Worm (Caenorhabditis elegans): Measurements from ENCODE around the gene faxc-2.

faxc-2 gene

DNA sequence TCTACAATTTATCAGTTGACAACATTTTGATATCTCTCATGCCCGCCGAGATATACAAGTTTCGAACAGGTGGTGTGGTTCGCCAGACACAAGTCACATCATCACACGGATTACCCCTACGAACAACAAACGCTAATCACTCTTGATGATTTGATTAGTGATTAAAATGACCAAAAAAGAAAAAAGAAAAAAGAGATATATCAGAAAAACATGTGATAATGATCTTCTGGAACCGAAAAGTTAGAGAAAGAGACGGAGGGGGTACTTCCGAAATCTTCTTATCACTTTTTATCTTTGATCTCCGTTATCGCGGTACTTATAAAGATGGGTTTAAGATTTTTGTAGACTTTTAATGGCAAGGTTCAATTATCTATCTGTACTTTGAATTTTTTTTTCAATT is 16.2 kb upstream of the faxc-2 start:
- no peak for TF ChIP-seq unc-55 (GFP tag; optimal IDR thresholded peaks at IDR 0.05)
- no peak for TF ChIP-seq Y55F3AM.14 (GFP tag; optimal IDR thresholded peaks at IDR 0.05)
- TF ChIP-seq mdl-1 (tag; optimal IDR thresholded peaks at IDR 0.05) = no peak
- TF ChIP-seq sma-9 (GFP tag; optimal IDR thresholded peaks at IDR 0.05) = peak; percentile 90
- no peak for TF ChIP-seq sma-9 (tag; optimal IDR thresholded peaks at IDR 0.05)
- peak; percentile 20 for TF ChIP-seq C34F6.9 (tag; optimal IDR thresholded peaks at IDR 0.05)
- TF ChIP-seq ztf-1 (GFP tag; conservative IDR thresholded peaks at IDR 0.05) = no peak
- peak; percentile 21 for TF ChIP-seq elt-1 (tag; optimal IDR thresholded peaks at IDR 0.05)
- no peak for TF ChIP-seq aly-2 (tag; optimal IDR thresholded peaks at IDR 0.05)
- TF ChIP-seq nhr-12 (tag; optimal IDR thresholded peaks at IDR 0.05) = no peak
- TF ChIP-seq sma-3 (GFP tag; optimal IDR thresholded peaks at IDR 0.05) = peak; percentile 62
- no peak for TF ChIP-seq ceh-82 (tag; optimal IDR thresholded peaks at IDR 0.05)
- peak in 1 of 2 experiments; percentile 40 for TF ChIP-seq lsy-2 (tag; optimal IDR thresholded peaks at IDR 0.05)
- peak; percentile 78 for TF ChIP-seq nhr-21 (tag; optimal IDR thresholded peaks at IDR 0.05)
- TF ChIP-seq fos-1 (tag; optimal IDR thresholded peaks at IDR 0.05) = peak; percentile 4
- TF ChIP-seq blmp-1 (tag; optimal IDR thresholded peaks at IDR 0.05; ENCODE audit: insufficient read depth) = peak; percentile 37

ce11 chrII:13293502-13293901 is 15.6 kb upstream of the faxc-2 start:
- TF ChIP-seq aly-2 (tag; optimal IDR thresholded peaks at IDR 0.05) = no peak
- TF ChIP-seq ceh-16 (tag; optimal IDR thresholded peaks at IDR 0.05) = peak; percentile 30
- no peak for TF ChIP-seq nhr-25 (tag; optimal IDR thresholded peaks at IDR 0.05)
- TF ChIP-seq elt-1 (tag; optimal IDR thresholded peaks at IDR 0.05) = peak; percentile 68
- no peak for TF ChIP-seq R02D3.7 (tag; optimal IDR thresholded peaks at IDR 0.05)
- peak; percentile 41 for TF ChIP-seq sma-9 (GFP tag; optimal IDR thresholded peaks at IDR 0.05)
- TF ChIP-seq sma-9 (tag; optimal IDR thresholded peaks at IDR 0.05) = no peak

ce11 chrII:13297283-13297682 is 11.8 kb upstream of the faxc-2 start:
- TF ChIP-seq peb-1 (tag; optimal IDR thresholded peaks at IDR 0.05) = no peak
- peak; percentile 7 for TF ChIP-seq nhr-21 (tag; optimal IDR thresholded peaks at IDR 0.05)

DNA sequence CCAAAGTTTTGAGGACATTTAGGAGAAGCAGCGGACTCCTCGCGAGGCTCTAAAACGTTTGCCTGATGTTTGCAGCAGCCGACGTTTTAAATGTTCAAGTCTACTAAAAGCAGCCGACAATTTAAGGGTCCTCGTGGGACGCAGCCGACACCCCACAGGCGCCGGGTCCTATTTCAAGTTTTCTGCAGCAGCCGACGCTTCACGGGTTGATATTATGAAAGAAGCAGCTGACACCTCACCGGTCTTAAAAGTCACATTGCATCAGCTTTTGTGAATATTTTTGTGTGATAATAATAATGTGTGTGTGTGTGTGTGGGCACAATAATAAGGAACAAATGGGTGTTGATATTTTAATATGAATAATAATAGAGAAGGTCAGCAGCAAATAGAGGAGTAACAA is 11.2 kb upstream of the faxc-2 start:
- TF ChIP-seq sem-4 (tag; optimal IDR thresholded peaks at IDR 0.05) = no peak
- TF ChIP-seq unc-62 (GFP tag; optimal IDR thresholded peaks at IDR 0.05) = no peak
- TF ChIP-seq gmeb-1 (tag; optimal IDR thresholded peaks at IDR 0.05) = no peak
- TF ChIP-seq nhr-12 (tag; optimal IDR thresholded peaks at IDR 0.05) = no peak
- TF ChIP-seq crh-2 (tag; optimal IDR thresholded peaks at IDR 0.05) = no peak
- TF ChIP-seq F13H6.1 (tag; optimal IDR thresholded peaks at IDR 0.05) = no peak
- TF ChIP-seq mdl-1 (tag; optimal IDR thresholded peaks at IDR 0.05) = no peak

ce11 chrII:13298534-13298933 is 10.6 kb upstream of the faxc-2 start:
- no peak for TF ChIP-seq egl-27 (tag; optimal IDR thresholded peaks at IDR 0.05)
- peak; percentile 36 for TF ChIP-seq sma-3 (GFP tag; optimal IDR thresholded peaks at IDR 0.05)
- TF ChIP-seq ztf-4 (tag; optimal IDR thresholded peaks at IDR 0.05) = no peak
- TF ChIP-seq mbf-1 (tag; optimal IDR thresholded peaks at IDR 0.05) = no peak
- TF ChIP-seq ama-1 (optimal IDR thresholded peaks at IDR 0.05) = no peak
- TF ChIP-seq skn-1 (tag; optimal IDR thresholded peaks at IDR 0.05) = peak; percentile 25
- no peak for TF ChIP-seq lin-11 (tag; optimal IDR thresholded peaks at IDR 0.05)
- peak; percentile 55 for TF ChIP-seq gmeb-1 (tag; optimal IDR thresholded peaks at IDR 0.05)
- TF ChIP-seq F13H6.1 (tag; optimal IDR thresholded peaks at IDR 0.05) = peak; percentile 27
- no peak for TF ChIP-seq C34F6.9 (tag; optimal IDR thresholded peaks at IDR 0.05)
- TF ChIP-seq crh-2 (tag; optimal IDR thresholded peaks at IDR 0.05) = peak; percentile 82
- TF ChIP-seq mdl-1 (tag; optimal IDR thresholded peaks at IDR 0.05) = peak in 1 of 2 experiments; percentile 58
- TF ChIP-seq zag-1 (tag; optimal IDR thresholded peaks at IDR 0.05) = no peak
- no peak for TF ChIP-seq nhr-21 (tag; optimal IDR thresholded peaks at IDR 0.05)
- TF ChIP-seq nhr-237 (tag; optimal IDR thresholded peaks at IDR 0.05) = no peak
- peak; percentile 58 for TF ChIP-seq fos-1 (tag; optimal IDR thresholded peaks at IDR 0.05)
- no peak for TF ChIP-seq nhr-12 (tag; optimal IDR thresholded peaks at IDR 0.05)
- TF ChIP-seq aly-2 (tag; optimal IDR thresholded peaks at IDR 0.05) = no peak
- TF ChIP-seq sma-9 (GFP tag; optimal IDR thresholded peaks at IDR 0.05) = peak; percentile 77
- no peak for TF ChIP-seq sma-9 (tag; optimal IDR thresholded peaks at IDR 0.05)
- TF ChIP-seq dmd-4 (tag; optimal IDR thresholded peaks at IDR 0.05) = no peak
- TF ChIP-seq snpc-4 (tag; optimal IDR thresholded peaks at IDR 0.05) = no peak
- no peak for TF ChIP-seq nhr-25 (tag; optimal IDR thresholded peaks at IDR 0.05)
- TF ChIP-seq nhr-129 (tag; optimal IDR thresholded peaks at IDR 0.05) = peak; percentile 18
- no peak for TF ChIP-seq ZK546.5 (tag; optimal IDR thresholded peaks at IDR 0.05)
- TF ChIP-seq lin-13 (GFP tag; optimal IDR thresholded peaks at IDR 0.05) = peak; percentile 28

All from whole organism, L2 larva.